Worm (Caenorhabditis elegans) whole organism, L4 larva: ENCODE measurements around the gene snt-7.

Experiments
- F37D6.2 ChIP-seq: sonication (generic microtip); optimal IDR thresholded peaks from 2 replicates; lab custom pipeline; 2016; ENCODE audit warnings: mild to moderate bottlenecking, missing genetic modification characterization, missing compliant biosample characterization
- ZK337.2 ChIP-seq: fragments of 200-800 bp; sonication (Bioruptor generic); IDR thresholded peaks from 2 replicates; pipeline ENCODE4 v1.3.6; 2022; ENCODE audit warnings: missing genetic modification reagents, missing genetic modification characterization, missing compliant biosample characterization
- aha-1 ChIP-seq: fragments of 150-350 bp; peaks from one replicate; lab custom pipeline; 2014; ENCODE audit warnings: missing biosample characterization, missing genetic modification characterization
- ama-1 ChIP-seq: fragments of 150-350 bp; optimal IDR thresholded peaks from 2 replicates; lab custom pipeline; 2014; ENCODE audit warnings: inconsistent platforms, mixed read lengths
- ceh-20 ChIP-seq: fragments of 200-800 bp; sonication (Bioruptor generic); IDR thresholded peaks from 2 replicates; pipeline ENCODE4 v1.3.6; 2022; ENCODE audit warnings: missing genetic modification reagents, missing genetic modification characterization, missing compliant biosample characterization
- ceh-32 ChIP-seq: sonication (generic microtip); optimal IDR thresholded peaks from 2 replicates; lab custom pipeline; 2016; ENCODE audit warnings: mild to moderate bottlenecking, missing genetic modification characterization, missing compliant biosample characterization; ENCODE audit not compliant: poor library complexity
- ces-1 ChIP-seq: fragments of 150-350 bp; sonication (generic microtip); optimal IDR thresholded peaks from 4 replicates; lab custom pipeline; 2014; ENCODE audit warnings: missing biosample characterization, missing genetic modification reagents, missing genetic modification characterization
- ctbp-1 ChIP-seq: fragments of 200-800 bp; sonication (Bioruptor generic); IDR thresholded peaks from 2 replicates; pipeline ENCODE4 v1.3.6; 2022; ENCODE audit warnings: missing genetic modification reagents, missing genetic modification characterization, missing compliant biosample characterization
- daf-16 ChIP-seq, 3 experiments: sonication (generic microtip); optimal IDR thresholded peaks; 2 replicates each; lab custom pipeline; 2016 to 2017; ENCODE audit warnings: missing genetic modification characterization in 3 of 3, missing genetic modification reagents in 3 of 3, mild to moderate bottlenecking in 2 of 3, missing compliant biosample characterization in 2 of 3, missing biosample characterization in 1 of 3, moderate library complexity in 1 of 3
- daf-19 ChIP-seq: fragments of 200-800 bp; sonication (Bioruptor generic); conservative IDR thresholded peaks from 2 replicates; pipeline ENCODE4 v1.3.6; 2022; ENCODE audit warnings: missing genetic modification characterization, missing compliant biosample characterization
- dmd-9 ChIP-seq: fragments of 200-800 bp; sonication (Bioruptor generic); IDR thresholded peaks from 2 replicates; pipeline ENCODE4 v1.3.6; 2022; ENCODE audit warnings: missing genetic modification reagents, missing genetic modification characterization, missing compliant biosample characterization
- egl-27 ChIP-seq: sonication (generic microtip); optimal IDR thresholded peaks from 3 replicates; lab custom pipeline; 2017; ENCODE audit warnings: missing biosample characterization, missing genetic modification reagents, missing genetic modification characterization
- egl-43 ChIP-seq: fragments of 200-800 bp; sonication (Bioruptor generic); IDR thresholded peaks from 2 replicates; pipeline ENCODE4 v1.3.6; 2022; ENCODE audit warnings: missing genetic modification reagents, missing genetic modification characterization, missing compliant biosample characterization
- fkh-10 ChIP-seq: fragments of 150-350 bp; optimal IDR thresholded peaks from 2 replicates; lab custom pipeline; 2014; ENCODE audit warnings: missing biosample characterization, missing genetic modification reagents, missing genetic modification characterization
- fos-1 ChIP-seq: fragments of 150-350 bp; optimal IDR thresholded peaks from 2 replicates; lab custom pipeline; 2014; ENCODE audit warnings: missing biosample characterization, missing genetic modification characterization
- gei-8 ChIP-seq: fragments of 200-800 bp; sonication (Bioruptor generic); optimal IDR thresholded peaks from 2 replicates; lab custom pipeline; 2018; ENCODE audit warnings: mild to moderate bottlenecking, missing genetic modification characterization, missing compliant biosample characterization
- hlh-11 ChIP-seq: fragments of 200-800 bp; sonication (Bioruptor generic); optimal IDR thresholded peaks from 2 replicates; lab custom pipeline; 2018; ENCODE audit warnings: mild to moderate bottlenecking, missing genetic modification characterization, missing compliant biosample characterization
- lim-7 ChIP-seq: fragments of 200-800 bp; sonication (Bioruptor generic); IDR thresholded peaks from 2 replicates; pipeline ENCODE4 v1.3.6; 2022; ENCODE audit warnings: missing genetic modification characterization, missing compliant biosample characterization
- lin-1 ChIP-seq: fragments of 200-800 bp; sonication (Bioruptor generic); IDR thresholded peaks from 2 replicates; pipeline ENCODE4 v1.3.6; 2022; ENCODE audit warnings: missing genetic modification reagents, missing genetic modification characterization, missing compliant biosample characterization
- lsy-2 ChIP-seq, 2 experiments: fragments of 150-350 bp in 1 of 2; sonication (generic microtip) in 1 of 2; optimal IDR thresholded peaks; 2 replicates each; lab custom pipeline; 2014 to 2017; ENCODE audit warnings: missing biosample characterization in 2 of 2, missing genetic modification characterization in 2 of 2
- mep-1 ChIP-seq: fragments of 150-350 bp; sonication (generic microtip); optimal IDR thresholded peaks from 3 replicates; lab custom pipeline; 2014; ENCODE audit warnings: missing biosample characterization, missing genetic modification characterization
- mxl-2 ChIP-seq: fragments of 200-800 bp; sonication (Bioruptor generic); conservative IDR thresholded peaks from 2 replicates; pipeline ENCODE4 v1.3.6; 2022; ENCODE audit warnings: missing genetic modification reagents, missing genetic modification characterization, missing compliant biosample characterization
- mxl-3 ChIP-seq: fragments of 200-800 bp; sonication (Bioruptor generic); optimal IDR thresholded peaks from 2 replicates; lab custom pipeline; 2018; ENCODE audit warnings: mild to moderate bottlenecking, missing genetic modification characterization, missing compliant biosample characterization
- nhr-102 ChIP-seq: sonication (generic microtip); optimal IDR thresholded peaks from 2 replicates; lab custom pipeline; 2016; ENCODE audit warnings: mild to moderate bottlenecking, missing genetic modification characterization, moderate library complexity, missing compliant biosample characterization
- nhr-111 ChIP-seq: fragments of 200-800 bp; sonication (Bioruptor generic); optimal IDR thresholded peaks from 2 replicates; lab custom pipeline; 2018; ENCODE audit warnings: mild to moderate bottlenecking, missing genetic modification characterization, missing compliant biosample characterization
- nhr-6 ChIP-seq: fragments of 150-350 bp; optimal IDR thresholded peaks from 2 replicates; lab custom pipeline; 2014; ENCODE audit warnings: missing biosample characterization, missing genetic modification characterization
- php-3 ChIP-seq: fragments of 200-800 bp; sonication (Bioruptor generic); IDR thresholded peaks from 2 replicates; pipeline ENCODE4 v1.3.6; 2022; ENCODE audit warnings: missing genetic modification reagents, missing genetic modification characterization, missing compliant biosample characterization
- saeg-2 ChIP-seq: fragments of 200-800 bp; sonication (Bioruptor generic); IDR thresholded peaks from 2 replicates; pipeline ENCODE4 v1.3.6; 2022; ENCODE audit warnings: missing genetic modification reagents, missing genetic modification characterization, missing compliant biosample characterization
- set-16 ChIP-seq: fragments of 200-800 bp; sonication (Bioruptor generic); IDR thresholded peaks from 2 replicates; pipeline ENCODE4 v1.3.6; 2022; ENCODE audit warnings: missing genetic modification reagents, missing genetic modification characterization, missing compliant biosample characterization
- tra-1 ChIP-seq: fragments of 200-800 bp; sonication (Bioruptor generic); IDR thresholded peaks from 2 replicates; pipeline ENCODE4 v1.3.6; 2022; ENCODE audit warnings: missing genetic modification reagents, missing genetic modification characterization, missing compliant biosample characterization
- unc-62 ChIP-seq, 3 experiments: fragments of 150-350 bp in 1 of 3; sonication (generic microtip); optimal IDR thresholded peaks in 2 of 3; peaks in 1 of 3; 1 replicate in 1 of 3; 2 replicates in 2 of 3; lab custom pipeline; 2014 to 2017; ENCODE audit warnings: missing biosample characterization in 3 of 3, missing genetic modification characterization in 3 of 3, missing genetic modification reagents in 3 of 3, missing genotype in 1 of 3
- vab-7 ChIP-seq: fragments of 200-800 bp; sonication (Bioruptor generic); IDR thresholded peaks from 2 replicates; pipeline ENCODE4 v1.3.6; 2022; ENCODE audit warnings: missing genetic modification reagents, missing genetic modification characterization, missing compliant biosample characterization
- zag-1 ChIP-seq: fragments of 150-350 bp; optimal IDR thresholded peaks from 2 replicates; lab custom pipeline; 2014; ENCODE audit warnings: missing biosample characterization, missing genetic modification characterization
- ztf-11 ChIP-seq: fragments of 150-350 bp; optimal IDR thresholded peaks from 2 replicates; lab custom pipeline; 2014; ENCODE audit warnings: missing biosample characterization, missing genetic modification characterization

The snt-7 gene

ce11 chrX:15200720-15201119 is 1.8 kb upstream of the snt-7 start (continued):
- TF ChIP-seq lin-1 (GFP tag; lab: Robert Waterston, UW) (peak; percentile 82), ceh-32 (tag; lab: Kevin White, UChicago) (no peak), tra-1 (GFP tag; lab: Robert Waterston, UW) (peak; percentile 93), egl-43 (GFP tag; lab: Robert Waterston, UW) (peak; percentile 98), zag-1 (tag; lab: Kevin White, UChicago) (no peak), F37D6.2 (tag; lab: Kevin White, UChicago) (peak; percentile 61), fkh-10 (GFP tag; lab: Kevin White, UChicago) (no peak), saeg-2 (GFP tag; lab: Robert Waterston, UW) (0 out of 2 replicates have a peak, but pooled peaks have one; percentile 58), nhr-111 (no peak), aha-1 (tag; lab: Kevin White, UChicago) (no peak), ceh-20 (GFP tag; lab: Robert Waterston, UW) (peak; percentile 94), nhr-6 (tag; lab: Kevin White, UChicago) (peak; percentile 72), fos-1 (tag; lab: Kevin White, UChicago) (no peak), dmd-9 (GFP tag; lab: Robert Waterston, UW) (peak; percentile 89), mxl-2 (peak; percentile 62; the same call in 1 of the 2 replicates), lim-7 (GFP tag; lab: Robert Waterston, UW) (peak; percentile 96), mep-1 (tag; lab: Kevin White, UChicago) (peak; percentile 76), set-16 (GFP tag; lab: Robert Waterston, UW) (peak; percentile 25; the same call in 1 of the 2 replicates)

- no peak for TF ChIP-seq vab-7 (GFP tag; lab: Robert Waterston, UW)
- TF ChIP-seq nhr-102 = no peak
- no peak for TF ChIP-seq lin-1 (GFP tag; lab: Robert Waterston, UW)
- TF ChIP-seq daf-19 (GFP tag; lab: Robert Waterston, UW) = no peak
- TF ChIP-seq lsy-2 (tag; optimal IDR thresholded peaks at IDR 0.05; lab: Kevin White, UChicago) = no peak
- TF ChIP-seq fkh-10 (GFP tag; lab: Kevin White, UChicago) = peak; percentile 49
- no peak for TF ChIP-seq zag-1 (tag; lab: Kevin White, UChicago)
- peak; percentile 13 for TF ChIP-seq ces-1 (GFP tag; lab: Kevin White, UChicago)
- TF ChIP-seq ctbp-1 (GFP tag; lab: Robert Waterston, UW) = 0 out of 2 replicates have a peak, but pooled peaks have one; percentile 31
- TF ChIP-seq gei-8 (GFP tag; lab: Kevin White, UChicago) = no peak
Observed at ce11 chrX:15200146-15200545, 1.2 kb upstream of the snt-7 start.

- TF ChIP-seq fos-1 (tag; lab: Kevin White, UChicago) (no peak), egl-27 (no peak), ama-1 (lab: Kevin White, UChicago) (no peak), mxl-3 (GFP tag; lab: Kevin White, UChicago) (no peak), ZK337.2 (GFP tag; lab: Robert Waterston, UW) (no peak), unc-62 (GFP tag; optimal IDR thresholded peaks at IDR 0.05 in 1 of 2; lab: Kevin White, UChicago) (peak in 1 of 2 experiments; percentile 12), unc-62 (tag; optimal IDR thresholded peaks at IDR 0.05; lab: Kevin White, UChicago) (no peak), ztf-11 (no peak)
Observed at ce11 chrX:15194283-15194682, 4.7 kb downstream of the snt-7 start, which contains the start of gene phat-6. TSS of gene phat-6 (minus strand) at chrX:15194383.

ce11 chrX:15191370-15191769 is 7.6 kb downstream of the snt-7 start:
- peak in 1 of 2 experiments; percentile 27 for TF ChIP-seq daf-16 (GFP tag; optimal IDR thresholded peaks at IDR 0.05; lab: Kevin White, UChicago)
- no peak for TF ChIP-seq daf-16 (tag; optimal IDR thresholded peaks at IDR 0.05; lab: Kevin White, UChicago)
- peak; percentile 11 for TF ChIP-seq mep-1 (tag; lab: Kevin White, UChicago)
- TF ChIP-seq unc-62 (GFP tag; optimal IDR thresholded peaks at IDR 0.05 in 1 of 2; lab: Kevin White, UChicago) = peak in 1 of 2 experiments; percentile 65
- no peak for TF ChIP-seq unc-62 (tag; optimal IDR thresholded peaks at IDR 0.05; lab: Kevin White, UChicago)
- TF ChIP-seq php-3 = no peak
- peak in 1 of 2 experiments; percentile 5 for TF ChIP-seq lsy-2 (tag; optimal IDR thresholded peaks at IDR 0.05; lab: Kevin White, UChicago)
- TF ChIP-seq hlh-11 = peak; percentile 30
- TF ChIP-seq, all 104 proteins: peak for 5
